Worm (Caenorhabditis elegans): ENCODE data around the gene rfip-2.

DNA sequence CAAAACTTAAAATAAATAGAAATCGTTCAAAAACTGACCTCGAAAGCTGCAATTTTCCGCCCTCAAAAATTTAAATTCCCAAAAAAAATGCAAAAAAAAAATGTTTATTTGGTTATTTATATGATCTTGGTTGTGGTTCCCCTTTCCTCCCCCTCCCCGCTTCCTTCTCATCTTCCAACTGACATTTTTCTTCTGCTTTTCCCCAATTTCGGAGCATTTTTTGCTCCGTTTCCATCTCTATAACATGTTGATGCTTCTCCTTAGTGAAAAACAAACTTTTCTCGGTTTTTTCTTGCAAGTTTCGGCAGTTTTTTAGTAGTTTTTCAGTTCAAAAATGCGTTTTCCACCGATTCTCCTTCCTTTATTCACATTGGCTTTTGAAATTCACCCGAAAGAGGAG is 51.4 kb downstream of the rfip-2 start, which contains the start of gene Y39F10A.1:
- TF ChIP-seq fos-1 (tag; optimal IDR thresholded peaks at IDR 0.05) (no peak), egl-27 (tag; optimal IDR thresholded peaks at IDR 0.05) (no peak), lin-35 (GFP tag; optimal IDR thresholded peaks at IDR 0.05) (no peak), elt-2 (tag; optimal IDR thresholded peaks at IDR 0.05) (no peak), nhr-77 (tag; optimal IDR thresholded peaks at IDR 0.05) (no peak), lin-13 (GFP tag; optimal IDR thresholded peaks at IDR 0.05) (no peak), dpl-1 (GFP tag; optimal IDR thresholded peaks at IDR 0.05) (no peak), aly-2 (tag; optimal IDR thresholded peaks at IDR 0.05) (no peak), ces-1 (GFP tag; optimal IDR thresholded peaks at IDR 0.05) (no peak)

All from whole organism, L1 larva.